1 worm cellular context compared by ENCODE assay signal in the genomic region with DNA sequence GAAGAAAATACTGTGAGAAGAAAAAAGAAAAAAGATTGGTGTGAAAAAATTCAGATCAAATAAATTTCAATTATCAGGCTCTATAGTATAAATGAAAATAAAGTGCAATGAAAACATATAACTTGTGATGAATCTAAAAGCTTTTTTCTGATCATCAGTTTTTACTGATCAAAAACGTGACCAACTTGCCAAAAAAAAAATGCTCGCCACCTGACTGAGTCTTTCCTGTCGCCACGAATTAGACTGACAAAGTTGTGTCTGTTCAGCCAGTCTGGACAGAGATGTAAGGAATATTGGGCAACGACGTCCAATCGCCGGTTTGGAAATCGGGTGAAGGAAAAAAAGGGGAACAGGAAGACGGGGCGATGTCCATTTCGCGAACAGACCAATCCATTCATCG.
TF ChIP-seq lines count a peak whose summit lies in the region.

No protein-coding gene starts in this region.

TF ChIP-seq in whole organism, L1 larva, 84 proteins besides CTCF, POLR2A, EP300 and RAD21 (continued from another document):
- TF ChIP-seq C04F5.9 (tag; optimal IDR thresholded peaks at IDR 0.05; lab: Kevin White, UChicago) (no peak), dsc-1 (tag; optimal IDR thresholded peaks at IDR 0.05; lab: Kevin White, UChicago) (no peak), jun-1 (tag; optimal IDR thresholded peaks at IDR 0.05; lab: Kevin White, UChicago) (no peak), sup-37 (GFP tag; optimal IDR thresholded peaks at IDR 0.05; lab: Kevin White, UChicago) (no peak), mef-2 (tag; optimal IDR thresholded peaks at IDR 0.05; lab: Kevin White, UChicago) (no peak), nhr-47 (tag; optimal IDR thresholded peaks at IDR 0.05; lab: Kevin White, UChicago) (peak; percentile 7), nhr-237 (tag; optimal IDR thresholded peaks at IDR 0.05; lab: Kevin White, UChicago) (no peak), hpl-2 (GFP tag; optimal IDR thresholded peaks at IDR 0.05; lab: Kevin White, UChicago) (no peak), efl-1 (optimal IDR thresholded peaks at IDR 0.05; lab: Kevin White, UChicago) (no peak), efl-1 (GFP tag; optimal IDR thresholded peaks at IDR 0.05 in 1 of 2; lab: Kevin White, UChicago) (peak in 1 of 2 experiments; percentile 42), pqm-1 (tag; optimal IDR thresholded peaks at IDR 0.05; lab: Kevin White, UChicago) (no peak), efl-3 (GFP tag; optimal IDR thresholded peaks at IDR 0.05; lab: Kevin White, UChicago) (no peak), hlh-17 (GFP tag; optimal IDR thresholded peaks at IDR 0.05; lab: Kevin White, UChicago; ENCODE audit: borderline replicate concordance) (no peak), hlh-4 (tag; optimal IDR thresholded peaks at IDR 0.05; lab: Kevin White, UChicago) (no peak), nhr-84 (tag; optimal IDR thresholded peaks at IDR 0.05; lab: Kevin White, UChicago) (no peak), vab-15 (tag; optimal IDR thresholded peaks at IDR 0.05; lab: Kevin White, UChicago) (no peak), unc-62 (GFP tag; optimal IDR thresholded peaks at IDR 0.05; lab: Kevin White, UChicago) (no peak), unc-30 (tag; optimal IDR thresholded peaks at IDR 0.05; lab: Kevin White, UChicago) (no peak), skn-1 (tag; optimal IDR thresholded peaks at IDR 0.05; lab: Kevin White, UChicago) (no peak), nhr-71 (tag; optimal IDR thresholded peaks at IDR 0.05; lab: Kevin White, UChicago) (peak; percentile 78), lin-14 (GFP tag; optimal IDR thresholded peaks at IDR 0.05; lab: Kevin White, UChicago) (peak; percentile 61), xbp-1 (tag; optimal IDR thresholded peaks at IDR 0.05; lab: Kevin White, UChicago) (peak; percentile 59), ces-1 (GFP tag; optimal IDR thresholded peaks at IDR 0.05; lab: Kevin White, UChicago) (no peak), rnt-1 (tag; optimal IDR thresholded peaks at IDR 0.05; lab: Kevin White, UChicago) (peak; percentile 30), ceh-90 (tag; optimal IDR thresholded peaks at IDR 0.05; lab: Kevin White, UChicago) (no peak), zip-4 (GFP tag; optimal IDR thresholded peaks at IDR 0.05; lab: Kevin White, UChicago) (no peak), nhr-76 (tag; optimal IDR thresholded peaks at IDR 0.05; lab: Kevin White, UChicago) (no peak), lin-35 (GFP tag; optimal IDR thresholded peaks at IDR 0.05; lab: Kevin White, UChicago) (peak in 1 of 2 experiments; percentile 26), pax-3 (tag; optimal IDR thresholded peaks at IDR 0.05; lab: Kevin White, UChicago) (no peak), lin-15B (tag; optimal IDR thresholded peaks at IDR 0.05; lab: Kevin White, UChicago) (no peak), ceh-8 (GFP tag; optimal IDR thresholded peaks at IDR 0.05; lab: Kevin White, UChicago) (peak; percentile 38), fkh-10 (GFP tag; optimal IDR thresholded peaks at IDR 0.05; lab: Kevin White, UChicago) (no peak), mep-1 (tag; optimal IDR thresholded peaks at IDR 0.05; lab: Kevin White, UChicago) (no peak), lin-39 (tag; optimal IDR thresholded peaks at IDR 0.05; lab: Kevin White, UChicago) (no peak), ceh-82 (tag; optimal IDR thresholded peaks at IDR 0.05; lab: Kevin White, UChicago) (no peak), F16B12.6 (tag; optimal IDR thresholded peaks at IDR 0.05; lab: Kevin White, UChicago) (no peak), elt-2 (tag; optimal IDR thresholded peaks at IDR 0.05; lab: Kevin White, UChicago) (no peak), Y116A8C.19 (tag; optimal IDR thresholded peaks at IDR 0.05; lab: Kevin White, UChicago; ENCODE audit: borderline replicate concordance) (no peak), ceh-63 (GFP tag; optimal IDR thresholded peaks at IDR 0.05; lab: Kevin White, UChicago) (no peak), snu-23 (GFP tag; optimal IDR thresholded peaks at IDR 0.05; lab: Kevin White, UChicago) (peak; percentile 43), irx-1 (tag; optimal IDR thresholded peaks at IDR 0.05; lab: Kevin White, UChicago) (no peak), elt-3 (tag; optimal IDR thresholded peaks at IDR 0.05; lab: Kevin White, UChicago) (no peak), snpc-4 (tag; optimal IDR thresholded peaks at IDR 0.05; lab: Kevin White, UChicago) (no peak), tlp-1 (tag; optimal IDR thresholded peaks at IDR 0.05; lab: Kevin White, UChicago) (no peak), swsn-7 (tag; optimal IDR thresholded peaks at IDR 0.05; lab: Kevin White, UChicago) (no peak), nhr-77 (tag; optimal IDR thresholded peaks at IDR 0.05; lab: Kevin White, UChicago) (no peak), unc-98 (GFP tag; IDR thresholded peaks at IDR 0.05; lab: Robert Waterston, UW) (no peak), zag-1 (tag; optimal IDR thresholded peaks at IDR 0.05; lab: Kevin White, UChicago) (no peak), aly-2 (tag; optimal IDR thresholded peaks at IDR 0.05; lab: Kevin White, UChicago) (no peak), fkh-8 (tag; optimal IDR thresholded peaks at IDR 0.05; lab: Kevin White, UChicago) (peak; percentile 61), ama-1 (optimal IDR thresholded peaks at IDR 0.05; lab: Kevin White, UChicago) (no peak), fkh-4 (tag; optimal IDR thresholded peaks at IDR 0.05; lab: Kevin White, UChicago; ENCODE audit: borderline replicate concordance) (no peak), mab-9 (GFP tag; IDR thresholded peaks at IDR 0.05; lab: Robert Waterston, UW) (no peak), dpl-1 (GFP tag; optimal IDR thresholded peaks at IDR 0.05; lab: Kevin White, UChicago) (no peak), aha-1 (tag; optimal IDR thresholded peaks at IDR 0.05; lab: Kevin White, UChicago) (no peak), sox-4 (tag; optimal IDR thresholded peaks at IDR 0.05; lab: Kevin White, UChicago) (no peak), C16A3.4 (tag; optimal IDR thresholded peaks at IDR 0.05; lab: Kevin White, UChicago) (no peak), isw-1 (GFP tag; IDR thresholded peaks at IDR 0.05; lab: Robert Waterston, UW) (no peak), unc-130 (tag; optimal IDR thresholded peaks at IDR 0.05; lab: Kevin White, UChicago) (no peak), fos-1 (tag; optimal IDR thresholded peaks at IDR 0.05; lab: Kevin White, UChicago) (no peak), ets-5 (GFP tag; IDR thresholded peaks at IDR 0.05; lab: Robert Waterston, UW) (no peak), egl-13 (tag; optimal IDR thresholded peaks at IDR 0.05; lab: Kevin White, UChicago) (no peak), nhr-20 (tag; optimal IDR thresholded peaks at IDR 0.05; lab: Kevin White, UChicago) (peak; percentile 42), C34B4.2 (tag; optimal IDR thresholded peaks at IDR 0.05; lab: Kevin White, UChicago) (no peak), mdl-1 (tag; optimal IDR thresholded peaks at IDR 0.05; lab: Kevin White, UChicago) (no peak), nhr-90 (tag; optimal IDR thresholded peaks at IDR 0.05; lab: Kevin White, UChicago; ENCODE audit: poor library complexity) (peak; percentile 0), ceh-88 (GFP tag; IDR thresholded peaks at IDR 0.05; lab: Robert Waterston, UW) (no peak)
TF ChIP-seq in whole organism, L1 larva: peak in this region for 14.
